Worm (Caenorhabditis elegans) whole organism, young adult: ENCODE data around the gene ule-4.

Source experiments
- die-1 ChIP-seq: sonication (generic microtip); optimal IDR thresholded peaks from 2 replicates; lab custom pipeline; 2016; ENCODE audit warnings: missing genotype, mild to moderate bottlenecking, missing genetic modification characterization, missing compliant biosample characterization
- let-526 ChIP-seq: fragments of 200-800 bp; sonication (Bioruptor generic); IDR thresholded peaks from 2 replicates; pipeline ENCODE4 v1.3.6; 2022; ENCODE audit warnings: missing genetic modification reagents, missing genetic modification characterization, missing compliant biosample characterization
- pha-4 ChIP-seq: fragments of 150-350 bp; sonication (generic microtip); optimal IDR thresholded peaks from 2 replicates; lab custom pipeline; 2014; ENCODE audit warnings: missing biosample characterization, missing genetic modification reagents, missing genetic modification characterization

DNA sequence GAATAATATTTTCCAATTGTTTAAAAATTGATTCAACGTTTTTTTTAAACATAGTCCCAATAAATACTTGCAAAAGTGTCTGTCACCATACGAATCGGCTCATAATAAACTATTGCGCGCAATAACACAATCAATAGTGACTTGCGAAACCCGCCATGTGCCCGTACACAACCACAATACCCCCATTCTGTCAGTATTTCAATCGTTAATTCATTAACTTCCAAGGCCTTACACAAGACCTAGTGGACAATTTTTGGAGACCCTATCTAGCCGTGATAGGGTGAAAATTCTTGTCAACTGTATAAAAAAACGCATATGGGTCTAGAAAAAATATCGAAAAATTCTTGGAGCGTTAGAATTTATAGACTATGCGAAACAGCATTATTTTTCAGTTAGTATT, 46.8 kb downstream of the ule-4 start:
- TF ChIP-seq pha-4 (tag; lab: Kevin White, UChicago) (no peak), let-526 (GFP tag; lab: Robert Waterston, UW) (no peak), die-1 (tag; lab: Kevin White, UChicago) (no peak)
